Fruit fly (Drosophila melanogaster): ENCODE measurements around the gene CG4619.

Gene CG4619

DNA sequence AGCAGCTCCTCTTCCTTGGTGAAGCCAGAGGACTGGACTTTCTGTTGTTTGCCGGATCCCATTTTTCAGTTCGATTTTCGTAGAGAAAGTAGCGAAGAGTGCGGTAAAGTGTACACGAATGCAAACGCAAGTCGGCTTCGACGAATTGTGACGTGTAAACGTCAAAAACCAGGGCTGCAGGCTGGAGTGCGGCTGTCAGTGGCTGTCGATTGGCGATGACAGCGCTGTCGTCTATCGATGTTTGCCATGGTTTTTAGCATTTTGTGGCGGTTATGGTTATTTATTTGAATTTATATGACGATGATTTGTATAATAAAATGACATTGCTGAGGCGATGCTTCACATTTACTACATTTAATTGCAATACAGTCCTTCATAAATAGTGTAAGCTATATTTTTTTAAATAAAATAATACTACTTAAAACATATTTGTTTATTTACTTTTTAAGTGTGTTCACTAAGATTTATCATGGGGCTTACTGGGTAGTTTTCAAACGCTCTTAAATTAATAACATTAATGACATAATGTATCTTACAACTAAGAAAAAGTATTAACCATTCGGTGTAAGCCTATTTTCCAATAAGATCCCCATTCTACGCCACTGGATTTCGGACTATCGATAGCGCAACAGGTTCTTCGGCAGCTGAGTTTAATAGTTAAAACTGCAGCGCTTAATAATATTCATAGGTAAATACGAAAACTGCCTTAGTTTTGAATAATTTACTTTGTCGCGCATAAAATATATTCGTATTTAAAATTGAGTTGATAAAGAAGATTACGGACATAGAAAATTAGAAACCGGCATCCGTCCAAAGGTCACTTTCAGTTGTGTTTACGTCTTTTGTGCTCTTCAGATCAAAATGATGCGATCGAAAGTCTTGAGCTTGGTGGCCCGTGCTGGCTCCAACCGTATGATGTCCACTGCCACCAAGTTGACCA lies 20.4 kb upstream of the CG4619 start, which contains the start of the genes CG5885 and CG4598 (continued):
- TF ChIP-seq CG3726 (GFP tag; IDR thresholded peaks at IDR 0.05) (0 out of 3 replicates have a peak, but pooled peaks have one; percentile 45), MBD-R2 (GFP tag; IDR thresholded peaks at IDR 0.05) (peak; percentile 66), CG14441 (GFP tag; IDR thresholded peaks at IDR 0.05) (no peak), CG31365 (tag; optimal IDR thresholded peaks at IDR 0.05) (no peak), mirr (GFP tag; optimal IDR thresholded peaks at IDR 0.05) (no peak), nom (GFP tag; optimal IDR thresholded peaks at IDR 0.05) (peak; percentile 96), Awh (GFP tag; IDR thresholded peaks at IDR 0.05) (peak; percentile 78), CG10209 (GFP tag; optimal IDR thresholded peaks at IDR 0.05) (peak; percentile 66), kah (GFP tag; optimal IDR thresholded peaks at IDR 0.05) (peak; percentile 59), pnt (GFP tag; optimal IDR thresholded peaks at IDR 0.05) (peak; percentile 55), CG15073 (GFP tag; optimal IDR thresholded peaks at IDR 0.05) (no peak), disco-r (GFP tag; optimal IDR thresholded peaks at IDR 0.05) (no peak), so (GFP tag; IDR thresholded peaks at IDR 0.05) (peak; percentile 44; the same call in 1 of the 3 replicates), kni (GFP tag; optimal IDR thresholded peaks at IDR 0.05) (no peak), BtbVII (GFP tag; optimal IDR thresholded peaks at IDR 0.05) (peak; percentile 52), CG7987 (GFP tag; optimal IDR thresholded peaks at IDR 0.05) (no peak), Atf6 (GFP tag; IDR thresholded peaks at IDR 0.05) (peak; percentile 67; the same call in 1 of the 2 replicates), hkb (optimal IDR thresholded peaks at IDR 0.05) (no peak), hkb (GFP tag; IDR thresholded peaks at IDR 0.05) (peak; percentile 84), CG2120 (GFP tag; optimal IDR thresholded peaks at IDR 0.05) (peak; percentile 76), hth (optimal IDR thresholded peaks at IDR 0.05) (no peak), CG6791 (GFP tag; IDR thresholded peaks at IDR 0.05; ENCODE audit: partially characterized antibody) (peak; percentile 78), CG2875 (GFP tag; optimal IDR thresholded peaks at IDR 0.05) (no peak), CG34224 (GFP tag; IDR thresholded peaks at IDR 0.05; ENCODE audit: partially characterized antibody) (peak; percentile 72; the same call in 2 of the 3 replicates), Meics (GFP tag; optimal IDR thresholded peaks at IDR 0.05) (peak; percentile 56), Fer1 (GFP tag; optimal IDR thresholded peaks at IDR 0.05) (peak; percentile 48), vnd (GFP tag; IDR thresholded peaks at IDR 0.05; ENCODE audit: partially characterized antibody) (peak; percentile 72), CG2199 (GFP tag; IDR thresholded peaks at IDR 0.05) (no peak), CG10267 (tag; optimal IDR thresholded peaks at IDR 0.05) (peak; percentile 71), slou (GFP tag; optimal IDR thresholded peaks at IDR 0.05) (peak; percentile 12), CG10979 (tag; optimal IDR thresholded peaks at IDR 0.05) (peak; percentile 58), Hmx (GFP tag; optimal IDR thresholded peaks at IDR 0.05) (peak; percentile 7), PHDP (tag; optimal IDR thresholded peaks at IDR 0.05) (peak; percentile 65), Neu2 (GFP tag; optimal IDR thresholded peaks at IDR 0.05; ENCODE audit: borderline replicate concordance) (no peak), eyg (GFP tag; optimal IDR thresholded peaks at IDR 0.05) (no peak), NC2α (GFP tag; optimal IDR thresholded peaks at IDR 0.05) (no peak), Jarid2 (GFP tag; optimal IDR thresholded peaks at IDR 0.05) (no peak), insv (GFP tag; optimal IDR thresholded peaks at IDR 0.05) (peak in 1 of 2 experiments; percentile 82), ro (GFP tag; IDR thresholded peaks at IDR 0.05) (no peak), knrl (GFP tag; IDR thresholded peaks at IDR 0.05; ENCODE audit: partially characterized antibody) (peak; percentile 82), zen (tag; optimal IDR thresholded peaks at IDR 0.05) (peak; percentile 7), CG13894 (tag; optimal IDR thresholded peaks at IDR 0.05) (peak; percentile 53), CG11085 (GFP tag; IDR thresholded peaks at IDR 0.05) (no peak), az2 (GFP tag; optimal IDR thresholded peaks at IDR 0.05) (peak; percentile 76), sim (GFP tag; IDR thresholded peaks at IDR 0.05) (no peak; the same call in 1 of the 2 replicates), CG1647 (GFP tag; optimal IDR thresholded peaks at IDR 0.05) (no peak), cg (GFP tag; optimal IDR thresholded peaks at IDR 0.05) (no peak), repo (GFP tag; optimal IDR thresholded peaks at IDR 0.05) (no peak)
